Fruit fly (Drosophila melanogaster): ENCODE measurements around the gene Ca-beta.

Gene Ca-beta

DNA sequence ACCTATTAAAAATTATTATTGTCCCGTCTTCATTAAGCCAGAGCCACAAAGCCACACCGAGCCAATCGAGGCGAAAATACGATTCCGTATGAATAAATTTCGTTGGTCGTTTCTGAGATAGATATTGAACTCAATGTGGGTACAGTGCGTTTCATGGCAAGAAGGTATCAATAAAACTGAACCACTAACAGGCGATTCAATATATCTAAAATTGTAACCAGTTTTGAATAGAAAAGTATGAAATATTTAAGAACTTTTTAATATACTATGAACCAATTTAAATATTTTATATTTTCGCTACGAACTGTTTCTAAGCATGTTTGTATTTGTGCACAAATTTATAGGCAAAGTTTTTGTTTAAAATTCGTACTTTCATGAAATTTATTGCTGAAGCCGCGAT is 4.3 kb downstream of the Ca-beta start (continued):
- peak; percentile 2 for TF ChIP-seq CG7928 (GFP tag; optimal IDR thresholded peaks at IDR 0.05)
- peak; percentile 59 for TF ChIP-seq vfl (GFP tag; optimal IDR thresholded peaks at IDR 0.05)
- no peak for TF ChIP-seq CG10654 (GFP tag; optimal IDR thresholded peaks at IDR 0.05)
- no peak for TF ChIP-seq eyg (GFP tag; optimal IDR thresholded peaks at IDR 0.05)
- TF ChIP-seq CHES-1-like (GFP tag; optimal IDR thresholded peaks at IDR 0.05), result no peak
- TF ChIP-seq Usf (GFP tag; optimal IDR thresholded peaks at IDR 0.05), result peak; percentile 36
- TF ChIP-seq CG1603 (tag; optimal IDR thresholded peaks at IDR 0.05), result peak; percentile 21
- TF ChIP-seq caup (GFP tag; optimal IDR thresholded peaks at IDR 0.05; ENCODE audit: severe bottlenecking), result peak; percentile 2
- no peak for TF ChIP-seq onecut (GFP tag; IDR thresholded peaks at IDR 0.05)
- TF ChIP-seq cwo (GFP tag; optimal IDR thresholded peaks at IDR 0.05), result peak; percentile 29
- TF ChIP-seq grau (tag; optimal IDR thresholded peaks at IDR 0.05), result peak; percentile 79
- TF ChIP-seq CG9876 (GFP tag; optimal IDR thresholded peaks at IDR 0.05), result no peak
- no peak for TF ChIP-seq pum (GFP tag; optimal IDR thresholded peaks at IDR 0.05)
- no peak for TF ChIP-seq CG2712 (tag; optimal IDR thresholded peaks at IDR 0.05)
- TF ChIP-seq ase (GFP tag; IDR thresholded peaks at IDR 0.05), result no peak; the same call in 2 of the 3 replicates
- TF ChIP-seq Hand (GFP tag; optimal IDR thresholded peaks at IDR 0.05), result no peak
- TF ChIP-seq pb (GFP tag; optimal IDR thresholded peaks at IDR 0.05), result no peak
- TF ChIP-seq bab2 (GFP tag; optimal IDR thresholded peaks at IDR 0.05), result peak; percentile 27
- no peak for TF ChIP-seq CG6254 (GFP tag; optimal IDR thresholded peaks at IDR 0.05)
- TF ChIP-seq bcd (GFP tag; optimal IDR thresholded peaks at IDR 0.05), result peak; percentile 5
- no peak for TF ChIP-seq CG3163 (GFP tag; optimal IDR thresholded peaks at IDR 0.05)
- TF ChIP-seq CG4617 (GFP tag; optimal IDR thresholded peaks at IDR 0.05; ENCODE audit: borderline replicate concordance), result no peak
- 0 out of 2 replicates have a peak, but pooled peaks have one; percentile 22 for TF ChIP-seq CG17612 (GFP tag; IDR thresholded peaks at IDR 0.05)
- peak; percentile 10 for TF ChIP-seq nmo (GFP tag; optimal IDR thresholded peaks at IDR 0.05)
- TF ChIP-seq CG2889 (GFP tag; IDR thresholded peaks at IDR 0.05), result no peak
- no peak for TF ChIP-seq CG31388 (GFP tag; optimal IDR thresholded peaks at IDR 0.05)
- TF ChIP-seq sna (GFP tag; IDR thresholded peaks at IDR 0.05; ENCODE audit: partially characterized antibody), result no peak
- TF ChIP-seq danr (GFP tag; IDR thresholded peaks at IDR 0.05), result peak; percentile 26; the same call in 1 of the 2 replicates
- no peak for TF ChIP-seq CG13287 (GFP tag; IDR thresholded peaks at IDR 0.05; ENCODE audit: partially characterized antibody)
- peak; percentile 82 for TF ChIP-seq gem (tag; optimal IDR thresholded peaks at IDR 0.05)
- peak; percentile 12 for TF ChIP-seq gcm2 (GFP tag; optimal IDR thresholded peaks at IDR 0.05)
- TF ChIP-seq E2f2 (GFP tag; IDR thresholded peaks at IDR 0.05), result no peak; the same call in 1 of the 2 replicates
- TF ChIP-seq CG16813 (GFP tag; IDR thresholded peaks at IDR 0.05; ENCODE audit: partially characterized antibody), result no peak
- TF ChIP-seq CG11723 (GFP tag; optimal IDR thresholded peaks at IDR 0.05), result no peak
- no peak for TF ChIP-seq CG13123 (GFP tag; optimal IDR thresholded peaks at IDR 0.05)
- peak; percentile 71 for TF ChIP-seq CG2678 (tag; optimal IDR thresholded peaks at IDR 0.05)
- TF ChIP-seq CG10267 (tag; optimal IDR thresholded peaks at IDR 0.05), result no peak
- TF ChIP-seq CG30431 (GFP tag; optimal IDR thresholded peaks at IDR 0.05), result no peak
- TF ChIP-seq Awh (GFP tag; IDR thresholded peaks at IDR 0.05), result no peak
- peak; percentile 83 for TF ChIP-seq fd3F (GFP tag; optimal IDR thresholded peaks at IDR 0.05)
- TF ChIP-seq usp (GFP tag; optimal IDR thresholded peaks at IDR 0.05), result no peak
- TF ChIP-seq CG6689 (GFP tag; IDR thresholded peaks at IDR 0.05), result peak; percentile 39; the same call in 1 of the 2 replicates
- no peak for TF ChIP-seq CG14050 (GFP tag; IDR thresholded peaks at IDR 0.05)
- TF ChIP-seq CG32772 (GFP tag; IDR thresholded peaks at IDR 0.05), result peak; percentile 30; the same call in 1 of the 2 replicates
- TF ChIP-seq Asciz (GFP tag; optimal IDR thresholded peaks at IDR 0.05), result no peak
- no peak for TF ChIP-seq CG8388 (GFP tag; optimal IDR thresholded peaks at IDR 0.05)
- TF ChIP-seq CG4854 (GFP tag; optimal IDR thresholded peaks at IDR 0.05), result peak; percentile 14
- no peak for TF ChIP-seq Optix (GFP tag; IDR thresholded peaks at IDR 0.05)
- no peak for TF ChIP-seq CG34376 (GFP tag; optimal IDR thresholded peaks at IDR 0.05)
- TF ChIP-seq Nf-YC (tag; optimal IDR thresholded peaks at IDR 0.05), result no peak
- TF ChIP-seq CG11504 (tag; optimal IDR thresholded peaks at IDR 0.05), result peak; percentile 24
